Worm (Caenorhabditis elegans): Measurements from ENCODE around the gene cpna-5.

cpna-5 gene

ce11 chrII:7699009-7699408 lies 19.4 kb downstream of the cpna-5 start, which contains the start of the genes moa-2 and cdk-11.1:
Gene moa-2, minus strand, starts transcription at chrII:7699033.
Gene cdk-11.1, plus strand, starts transcription at chrII:7699235.
- TF ChIP-seq dmd-8 (GFP tag; IDR thresholded peaks at IDR 0.05) (no peak), daf-16 (GFP tag; optimal IDR thresholded peaks at IDR 0.05) (no peak), daf-16 (tag; optimal IDR thresholded peaks at IDR 0.05) (peak; percentile 5), lsy-2 (tag; optimal IDR thresholded peaks at IDR 0.05) (peak in 1 of 2 experiments; percentile 97), hlh-30 (tag; optimal IDR thresholded peaks at IDR 0.05; ENCODE audit: insufficient read depth) (peak; percentile 69), mes-2 (tag; optimal IDR thresholded peaks at IDR 0.05; ENCODE audit: poor library complexity, severe bottlenecking) (peak; percentile 61)

- no peak for TF ChIP-seq dpl-1 (GFP tag; optimal IDR thresholded peaks at IDR 0.05)
- TF ChIP-seq unc-62 (GFP tag; optimal IDR thresholded peaks at IDR 0.05 in 1 of 2) = peak in 1 of 2 experiments; percentile 1
- TF ChIP-seq unc-62 (tag; optimal IDR thresholded peaks at IDR 0.05) = no peak
Observed at ce11 chrII:7698406-7698805, 20.0 kb downstream of the cpna-5 start, which contains the start of gene B0495.5. Gene B0495.5, minus strand, starts transcription at chrII:7698506.

- TF ChIP-seq T20F7.1 (GFP tag; optimal IDR thresholded peaks at IDR 0.05) (no peak), unc-62 (GFP tag; optimal IDR thresholded peaks at IDR 0.05 in 1 of 2) (peak in 1 of 2 experiments; percentile 95), unc-62 (tag; optimal IDR thresholded peaks at IDR 0.05) (no peak)
Observed at ce11 chrII:7697156-7697555, 21.2 kb downstream of the cpna-5 start.

ce11 chrII:7695636-7696035 lies 22.8 kb downstream of the cpna-5 start:
- TF ChIP-seq attf-4 (tag; optimal IDR thresholded peaks at IDR 0.05) (no peak), daf-8 (GFP tag; IDR thresholded peaks at IDR 0.05) (no peak), R02D3.7 (tag; optimal IDR thresholded peaks at IDR 0.05) (no peak), lsy-2 (tag; optimal IDR thresholded peaks at IDR 0.05) (peak in 1 of 2 experiments; percentile 11), nhr-10 (tag; optimal IDR thresholded peaks at IDR 0.05) (no peak), zfp-2 (tag; optimal IDR thresholded peaks at IDR 0.05) (no peak), saeg-2 (GFP tag; IDR thresholded peaks at IDR 0.05) (0 out of 2 replicates have a peak, but pooled peaks have one; percentile 35), aha-1 (tag) (no peak), ztf-7 (tag; optimal IDR thresholded peaks at IDR 0.05) (no peak), nhr-11 (tag; optimal IDR thresholded peaks at IDR 0.05) (no peak), snpc-1.2 (GFP tag; IDR thresholded peaks at IDR 0.05) (no peak), F49E8.2 (tag; optimal IDR thresholded peaks at IDR 0.05; ENCODE audit: borderline replicate concordance) (no peak), gei-8 (GFP tag; optimal IDR thresholded peaks at IDR 0.05) (no peak), daf-12 (tag; optimal IDR thresholded peaks at IDR 0.05) (no peak), madf-9 (GFP tag; conservative IDR thresholded peaks at IDR 0.05) (no peak), nhr-102 (tag; optimal IDR thresholded peaks at IDR 0.05) (peak; percentile 24), nhr-111 (GFP tag; optimal IDR thresholded peaks at IDR 0.05) (no peak), mxl-3 (GFP tag; optimal IDR thresholded peaks at IDR 0.05) (peak; percentile 88), nhr-42 (GFP tag; IDR thresholded peaks at IDR 0.05) (no peak), hlh-11 (tag; optimal IDR thresholded peaks at IDR 0.05) (peak; percentile 82), hlh-30 (tag; optimal IDR thresholded peaks at IDR 0.05; ENCODE audit: insufficient read depth) (peak; percentile 17), lin-1 (GFP tag; IDR thresholded peaks at IDR 0.05) (peak; percentile 84), lin-15B (tag; optimal IDR thresholded peaks at IDR 0.05) (no peak), ceh-62 (tag; optimal IDR thresholded peaks at IDR 0.05) (no peak), lim-7 (GFP tag; IDR thresholded peaks at IDR 0.05) (no peak), mxl-2 (GFP tag; conservative IDR thresholded peaks at IDR 0.05) (no peak), skn-1 (tag; optimal IDR thresholded peaks at IDR 0.05) (no peak), fos-1 (tag; optimal IDR thresholded peaks at IDR 0.05) (no peak), nhr-28 (tag; optimal IDR thresholded peaks at IDR 0.05) (peak; percentile 60), ZK337.2 (GFP tag; IDR thresholded peaks at IDR 0.05) (no peak), cey-2 (tag; optimal IDR thresholded peaks at IDR 0.05; ENCODE audit: borderline replicate concordance, insufficient read depth) (no peak), pqm-1 (tag; optimal IDR thresholded peaks at IDR 0.05) (peak; percentile 95), dve-1 (tag; optimal IDR thresholded peaks at IDR 0.05; ENCODE audit: insufficient read depth) (peak; percentile 76), dpl-1 (GFP tag; optimal IDR thresholded peaks at IDR 0.05) (no peak), zip-11 (GFP tag; IDR thresholded peaks at IDR 0.05) (no peak), mdl-1 (tag; optimal IDR thresholded peaks at IDR 0.05) (peak in 1 of 2 experiments; percentile 61), F26F4.8 (GFP tag; conservative IDR thresholded peaks at IDR 0.05) (no peak), sdz-12 (GFP tag; optimal IDR thresholded peaks at IDR 0.05) (no peak)
